Worm (Caenorhabditis elegans) whole organism, young adult: ENCODE data around the gene prk-1.

Source experiments
- B0035.1 ChIP-seq: sonication (generic microtip); optimal IDR thresholded peaks from 2 replicates; lab custom pipeline; 2016; ENCODE audit warnings: missing genetic modification characterization, mild to moderate bottlenecking, missing compliant biosample characterization, missing genotype, missing genetic modification reagents
- B0336.3 ChIP-seq: fragments of 200-800 bp; sonication (Bioruptor generic); IDR thresholded peaks from 2 replicates; pipeline ENCODE4 v1.3.6; 2022; ENCODE audit warnings: missing genetic modification characterization, missing compliant biosample characterization
- F33H1.4 ChIP-seq: fragments of 200-800 bp; sonication (Bioruptor generic); IDR thresholded peaks from 2 replicates; pipeline ENCODE4 v1.3.6; 2022; ENCODE audit warnings: missing genetic modification reagents, missing genetic modification characterization, missing compliant biosample characterization
- F37B4.10 ChIP-seq: fragments of 200-800 bp; sonication (Bioruptor generic); IDR thresholded peaks from 2 replicates; pipeline ENCODE4 v1.3.6; 2022; ENCODE audit warnings: missing genetic modification characterization, missing compliant biosample characterization
- F49E8.2 ChIP-seq: sonication (generic microtip); optimal IDR thresholded peaks from 3 replicates; lab custom pipeline; 2017; ENCODE audit warnings: missing genetic modification characterization, mild to moderate bottlenecking, missing compliant biosample characterization, antibody characterized with exemption, moderate library complexity; ENCODE audit not compliant: insufficient read depth
- F57A8.1 ChIP-seq: fragments of 200-800 bp; sonication (Bioruptor generic); optimal IDR thresholded peaks from 2 replicates; lab custom pipeline; 2018; ENCODE audit warnings: mild to moderate bottlenecking, missing genetic modification characterization, moderate library complexity, missing compliant biosample characterization
- K11D2.4 ChIP-seq: fragments of 200-800 bp; sonication (Bioruptor generic); IDR thresholded peaks from 2 replicates; pipeline ENCODE4 v1.3.6; 2022; ENCODE audit warnings: missing genetic modification reagents, missing genetic modification characterization, missing compliant biosample characterization
- K12H6.12 ChIP-seq: fragments of 200-800 bp; sonication (Bioruptor generic); optimal IDR thresholded peaks from 2 replicates; lab custom pipeline; 2018; ENCODE audit warnings: mild to moderate bottlenecking, missing genetic modification characterization, missing compliant biosample characterization
- T26A5.8 ChIP-seq: sonication (generic microtip); optimal IDR thresholded peaks from 2 replicates; lab custom pipeline; 2016; ENCODE audit warnings: missing genetic modification characterization, missing compliant biosample characterization
- Y95B8A.8 ChIP-seq: fragments of 200-800 bp; sonication (Bioruptor generic); IDR thresholded peaks from 2 replicates; pipeline ENCODE4 v1.3.6; 2022; ENCODE audit warnings: missing genetic modification reagents, missing genetic modification characterization, missing compliant biosample characterization
- attf-3 ChIP-seq: fragments of 200-800 bp; sonication (Bioruptor generic); conservative IDR thresholded peaks from 2 replicates; pipeline ENCODE4 v1.3.6; 2022; ENCODE audit warnings: missing genetic modification reagents, missing genetic modification characterization, missing compliant biosample characterization
- attf-5 ChIP-seq: fragments of 200-800 bp; sonication (Bioruptor generic); optimal IDR thresholded peaks from 2 replicates; lab custom pipeline; 2018; ENCODE audit warnings: mild to moderate bottlenecking, missing genetic modification characterization, missing compliant biosample characterization
- ccch-3 ChIP-seq: fragments of 200-800 bp; sonication (Bioruptor generic); optimal IDR thresholded peaks from 2 replicates; lab custom pipeline; 2018; ENCODE audit warnings: mild to moderate bottlenecking, missing genetic modification characterization, missing compliant biosample characterization
- cebp-2 ChIP-seq: fragments of 200-800 bp; sonication (Bioruptor generic); IDR thresholded peaks from 2 replicates; pipeline ENCODE4 v1.3.6; 2022; ENCODE audit warnings: missing genetic modification characterization, missing compliant biosample characterization
- ceh-100 ChIP-seq: fragments of 200-800 bp; sonication (Bioruptor generic); IDR thresholded peaks from 2 replicates; pipeline ENCODE4 v1.3.6; 2022; ENCODE audit warnings: missing genetic modification reagents, missing genetic modification characterization, missing compliant biosample characterization
- ceh-27 ChIP-seq: fragments of 200-800 bp; sonication (Bioruptor generic); optimal IDR thresholded peaks from 2 replicates; lab custom pipeline; 2018; ENCODE audit warnings: mild to moderate bottlenecking, missing genetic modification characterization, moderate library complexity, missing compliant biosample characterization
- ceh-40 ChIP-seq: fragments of 200-800 bp; sonication (Bioruptor generic); IDR thresholded peaks from 2 replicates; pipeline ENCODE4 v1.3.6; 2022; ENCODE audit warnings: missing genetic modification characterization, missing compliant biosample characterization
- dox-1 ChIP-seq: fragments of 200-800 bp; sonication (Bioruptor generic); IDR thresholded peaks from 2 replicates; pipeline ENCODE4 v1.3.6; 2022; ENCODE audit warnings: missing genetic modification reagents, missing genetic modification characterization, missing compliant biosample characterization
- dpl-1 ChIP-seq: fragments of 150-350 bp; optimal IDR thresholded peaks from 2 replicates; lab custom pipeline; 2014; ENCODE audit warnings: missing biosample characterization, missing genetic modification reagents, missing genetic modification characterization
- ekl-4 ChIP-seq: fragments of 200-800 bp; sonication (Bioruptor generic); IDR thresholded peaks from 2 replicates; pipeline ENCODE4 v1.3.6; 2022; ENCODE audit warnings: missing genetic modification reagents, missing genetic modification characterization, missing compliant biosample characterization
- him-1 ChIP-seq: sonication (generic microtip); optimal IDR thresholded peaks from 2 replicates; lab custom pipeline; 2016; ENCODE audit warnings: missing genotype, missing genetic modification reagents, missing genetic modification characterization, missing compliant biosample characterization
- hmg-1.2 ChIP-seq: fragments of 200-800 bp; sonication (Bioruptor generic); IDR thresholded peaks from 2 replicates; pipeline ENCODE4 v1.3.6; 2022; ENCODE audit warnings: missing genetic modification reagents, missing genetic modification characterization, missing compliant biosample characterization
- hmg-20 ChIP-seq: fragments of 200-800 bp; sonication (Bioruptor generic); IDR thresholded peaks from 2 replicates; pipeline ENCODE4 v1.3.6; 2022; ENCODE audit warnings: missing genetic modification reagents, missing genetic modification characterization, missing compliant biosample characterization
- hrde-1 ChIP-seq: sonication (generic microtip); optimal IDR thresholded peaks from 2 replicates; lab custom pipeline; 2016; ENCODE audit warnings: missing genetic modification characterization, mild to moderate bottlenecking, missing compliant biosample characterization, moderate library complexity, missing genotype, missing genetic modification reagents, borderline replicate concordance
- hsf-1 ChIP-seq: fragments of 200-800 bp; sonication (Bioruptor generic); IDR thresholded peaks from 2 replicates; pipeline ENCODE4 v1.3.6; 2022; ENCODE audit warnings: missing genetic modification reagents, missing genetic modification characterization, missing compliant biosample characterization
- let-526 ChIP-seq: fragments of 200-800 bp; sonication (Bioruptor generic); IDR thresholded peaks from 2 replicates; pipeline ENCODE4 v1.3.6; 2022; ENCODE audit warnings: missing genetic modification reagents, missing genetic modification characterization, missing compliant biosample characterization
- lin-26 ChIP-seq: fragments of 200-800 bp; sonication (Bioruptor generic); IDR thresholded peaks from 2 replicates; pipeline ENCODE4 v1.3.6; 2022; ENCODE audit warnings: missing genetic modification reagents, missing genetic modification characterization, missing compliant biosample characterization
- lin-40 ChIP-seq: sonication (generic microtip); optimal IDR thresholded peaks from 2 replicates; lab custom pipeline; 2016; ENCODE audit warnings: missing genetic modification characterization, mild to moderate bottlenecking, missing compliant biosample characterization, missing genotype, missing genetic modification reagents
- lin-54 ChIP-seq: fragments of 200-800 bp; sonication (Bioruptor generic); optimal IDR thresholded peaks from 2 replicates; lab custom pipeline; 2018; ENCODE audit warnings: mild to moderate bottlenecking, missing genetic modification characterization, missing compliant biosample characterization
- mes-4 ChIP-seq: sonication (generic microtip); optimal IDR thresholded peaks from 2 replicates; lab custom pipeline; 2016; ENCODE audit warnings: missing genotype, missing genetic modification characterization, missing compliant biosample characterization
- nfya-1 ChIP-seq: sonication (generic microtip); optimal IDR thresholded peaks from 2 replicates; lab custom pipeline; 2017; ENCODE audit warnings: antibody characterized with exemption, missing compliant biosample characterization, missing genetic modification characterization, borderline replicate concordance; ENCODE audit not compliant: insufficient read depth
- nfyb-1 ChIP-seq: fragments of 200-800 bp; sonication (Bioruptor generic); IDR thresholded peaks from 2 replicates; pipeline ENCODE4 v1.3.6; 2022; ENCODE audit warnings: missing genetic modification reagents, missing genetic modification characterization, missing compliant biosample characterization
- nhr-179 ChIP-seq: sonication (generic microtip); optimal IDR thresholded peaks from 2 replicates; lab custom pipeline; 2016; ENCODE audit warnings: mild to moderate bottlenecking, missing genetic modification characterization, missing compliant biosample characterization
- nhr-90 ChIP-seq: sonication (generic microtip); optimal IDR thresholded peaks from 2 replicates; lab custom pipeline; 2016; ENCODE audit warnings: missing genotype, mild to moderate bottlenecking, missing genetic modification characterization, missing compliant biosample characterization
- snpc-4 ChIP-seq, 5 experiments: fragments of 150-350 bp in 1 of 5; sonication (generic microtip) in 4 of 5; optimal IDR thresholded peaks; 2 replicates each; lab custom pipeline; 2014 to 2018; ENCODE audit warnings: missing genetic modification characterization in 5 of 5, missing biosample characterization in 3 of 5, antibody characterized with exemption in 2 of 5, mild to moderate bottlenecking in 2 of 5, missing compliant biosample characterization in 2 of 5, missing genotype in 2 of 5, moderate library complexity in 2 of 5, missing genetic modification reagents in 1 of 5
- somi-1 ChIP-seq: fragments of 200-800 bp; sonication (Bioruptor generic); optimal IDR thresholded peaks from 2 replicates; lab custom pipeline; 2018; ENCODE audit warnings: mild to moderate bottlenecking, missing genetic modification characterization, missing compliant biosample characterization
- unc-130 ChIP-seq: sonication (generic microtip); optimal IDR thresholded peaks from 2 replicates; lab custom pipeline; 2016; ENCODE audit warnings: missing genetic modification reagents, missing genetic modification characterization, missing compliant biosample characterization
- unc-62 ChIP-seq: fragments of 150-350 bp; optimal IDR thresholded peaks from 2 replicates; lab custom pipeline; 2014; ENCODE audit warnings: missing biosample characterization, missing genetic modification reagents, missing genetic modification characterization
- zfh-2 ChIP-seq: fragments of 200-800 bp; sonication (Bioruptor generic); conservative IDR thresholded peaks from 2 replicates; pipeline ENCODE4 v1.3.6; 2022; ENCODE audit warnings: missing genetic modification reagents, missing genetic modification characterization, missing compliant biosample characterization
- ztf-26 ChIP-seq: sonication (generic microtip); optimal IDR thresholded peaks from 2 replicates; lab custom pipeline; 2017; ENCODE audit warnings: missing genetic modification characterization, missing compliant biosample characterization
- ztf-28 ChIP-seq: fragments of 200-800 bp; sonication (Bioruptor generic); IDR thresholded peaks from 2 replicates; pipeline ENCODE4 v1.3.6; 2022; ENCODE audit warnings: missing genetic modification reagents, missing genetic modification characterization, missing compliant biosample characterization
- ztf-6 ChIP-seq: fragments of 200-800 bp; sonication (Bioruptor generic); IDR thresholded peaks from 2 replicates; pipeline ENCODE4 v1.3.6; 2022; ENCODE audit warnings: missing genetic modification reagents, missing genetic modification characterization, missing compliant biosample characterization

The prk-1 gene

DNA sequence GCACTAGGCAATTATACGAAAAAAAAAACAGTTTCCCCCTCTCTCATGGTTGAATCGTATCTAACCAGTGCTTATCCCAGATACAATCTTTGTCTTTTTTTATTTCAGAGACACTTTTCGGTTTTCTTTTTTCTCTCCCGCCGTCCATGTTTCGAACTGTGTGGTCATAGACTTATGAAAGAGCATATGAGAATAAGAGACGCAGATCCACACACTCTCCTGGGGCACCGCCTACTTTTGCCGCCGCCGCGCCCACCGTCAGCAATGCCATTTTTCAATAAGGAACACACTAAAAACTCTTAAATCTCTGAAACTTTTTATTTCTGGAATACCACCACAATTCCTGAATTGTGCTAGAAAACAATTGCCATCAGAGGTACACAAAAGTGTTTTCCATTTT lies at the start of gene prk-1:
Gene prk-1, plus strand, starts transcription at position 269 of the 400 bp plus-strand sequence.
- TF ChIP-seq nfyb-1 (GFP tag; lab: Robert Waterston, UW): 0 out of 2 replicates have a peak, but pooled peaks have one; percentile 28
- TF ChIP-seq hmg-1.2 (GFP tag; lab: Robert Waterston, UW): peak; percentile 69
- TF ChIP-seq ccch-3 (GFP tag; lab: Kevin White, UChicago): no peak

DNA sequence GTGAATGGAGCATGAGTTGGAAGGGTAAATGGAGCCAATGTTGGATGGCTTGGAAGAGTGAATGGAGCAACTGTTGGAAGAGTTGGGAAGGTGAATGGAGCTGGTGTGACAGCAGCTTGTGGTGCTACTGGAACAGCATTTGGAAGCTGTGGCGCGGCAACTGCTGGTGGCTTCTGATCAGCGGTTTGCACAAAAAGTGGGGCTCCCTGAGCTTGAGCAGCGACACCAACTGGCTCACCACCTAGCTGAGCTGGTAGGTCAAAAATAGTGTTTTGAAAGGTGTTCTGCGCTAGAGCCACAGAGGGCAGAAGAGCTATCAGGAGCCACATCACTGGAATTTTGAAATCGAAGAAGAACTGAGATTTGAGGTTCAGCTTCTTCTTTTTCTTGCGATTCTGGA lies 44.6 kb upstream of the prk-1 start:
- TF ChIP-seq nfya-1 (tag; lab: Kevin White, UChicago): no peak
- no peak for TF ChIP-seq ceh-27 (GFP tag; lab: Kevin White, UChicago)
- TF ChIP-seq hsf-1 (GFP tag; lab: Robert Waterston, UW): no peak
- peak; percentile 76 for TF ChIP-seq zfh-2 (GFP tag; lab: Robert Waterston, UW)
- TF ChIP-seq hrde-1 (tag; lab: Kevin White, UChicago): no peak
- no peak for TF ChIP-seq dox-1 (GFP tag; lab: Robert Waterston, UW)
- TF ChIP-seq, all 124 proteins: peak for 1

DNA sequence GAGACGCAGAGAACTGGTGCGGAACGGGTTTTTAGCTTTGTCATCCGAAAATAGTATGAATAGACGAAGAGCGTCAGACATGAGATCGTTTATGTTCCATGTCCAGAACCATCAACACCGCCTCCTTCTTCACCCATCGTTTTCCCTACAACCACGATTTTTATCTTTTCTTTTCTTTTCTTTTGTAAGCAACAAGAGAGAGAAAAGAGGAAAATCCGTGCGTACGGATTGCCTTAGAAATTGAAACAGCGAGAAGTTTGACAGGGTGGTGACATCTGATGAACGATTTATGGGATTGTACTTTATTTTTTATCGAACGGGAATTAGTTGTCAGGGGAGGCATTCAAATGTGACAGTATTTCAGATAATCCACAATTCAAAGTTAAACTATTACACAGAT lies 44.2 kb upstream of the prk-1 start, which contains the start of gene abu-13:
Gene abu-13, minus strand, starts transcription at position 152 of the 400 bp plus-strand sequence.
- TF ChIP-seq F57A8.1 (GFP tag; lab: Kevin White, UChicago) (no peak), T26A5.8 (no peak), lin-54 (GFP tag; lab: Kevin White, UChicago) (no peak), nhr-179 (tag; lab: Kevin White, UChicago) (no peak), attf-3 (no peak), ztf-28 (no peak), F37B4.10 (GFP tag; lab: Robert Waterston, UW) (no peak), nhr-90 (tag; lab: Kevin White, UChicago) (no peak), hsf-1 (GFP tag; lab: Robert Waterston, UW) (no peak), unc-130 (no peak), ceh-100 (GFP tag; lab: Robert Waterston, UW) (no peak), snpc-4 (GFP tag; optimal IDR thresholded peaks at IDR 0.05; lab: Kevin White, UChicago) (no peak), snpc-4 (tag; optimal IDR thresholded peaks at IDR 0.05; lab: Kevin White, UChicago) (no peak), lin-40 (tag; lab: Kevin White, UChicago) (no peak), attf-5 (no peak), lin-26 (GFP tag; lab: Robert Waterston, UW) (no peak), ccch-3 (GFP tag; lab: Kevin White, UChicago) (no peak), ztf-26 (tag; lab: Kevin White, UChicago) (no peak), ceh-40 (no peak)

DNA sequence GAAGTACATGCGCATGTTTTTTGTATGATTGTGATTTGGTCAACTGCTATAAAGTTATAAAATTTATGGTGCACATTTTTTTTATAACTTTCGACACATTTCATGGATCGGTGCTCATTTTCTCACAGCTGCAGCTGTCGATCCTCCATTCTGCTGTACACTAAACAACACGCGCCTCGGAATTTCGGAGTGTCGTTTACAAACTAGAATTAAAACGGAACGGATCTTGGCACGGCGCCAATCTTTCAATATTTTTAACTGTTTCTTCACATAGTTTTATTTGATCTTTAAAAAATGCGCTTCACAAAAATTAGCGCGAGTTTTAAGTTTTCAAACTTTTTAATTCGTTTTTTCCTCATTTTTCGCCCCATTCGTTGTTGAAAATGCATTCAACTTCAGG lies 43.6 kb upstream of the prk-1 start, which contains the start of gene let-711:
Gene let-711, plus strand, starts transcription at position 337 of the 400 bp plus-strand sequence.
- 0 out of 2 replicates have a peak, but pooled peaks have one; percentile 39 for TF ChIP-seq hsf-1 (GFP tag; lab: Robert Waterston, UW)
- TF ChIP-seq B0035.1: no peak
- TF ChIP-seq cebp-2 (GFP tag; lab: Robert Waterston, UW): no peak
- 0 out of 2 replicates have a peak, but pooled peaks have one; percentile 29 for TF ChIP-seq ekl-4 (GFP tag; lab: Robert Waterston, UW)
- peak; percentile 37 for TF ChIP-seq dpl-1 (GFP tag; lab: Kevin White, UChicago)
- peak; percentile 18; the same call in 1 of the 2 replicates for TF ChIP-seq dox-1 (GFP tag; lab: Robert Waterston, UW)
- TF ChIP-seq B0336.3 (GFP tag; lab: Robert Waterston, UW): no peak
- no peak for TF ChIP-seq mes-4 (tag; lab: Kevin White, UChicago)
- no peak for TF ChIP-seq somi-1 (GFP tag; lab: Kevin White, UChicago)
- TF ChIP-seq let-526: no peak
- TF ChIP-seq nfyb-1 (GFP tag; lab: Robert Waterston, UW): no peak
- no peak for TF ChIP-seq him-1 (tag; lab: Kevin White, UChicago)
- no peak for TF ChIP-seq K12H6.12 (tag; lab: Kevin White, UChicago)
- peak; percentile 22 for TF ChIP-seq snpc-4 (GFP tag; optimal IDR thresholded peaks at IDR 0.05; lab: Kevin White, UChicago)
- TF ChIP-seq snpc-4 (tag; optimal IDR thresholded peaks at IDR 0.05; lab: Kevin White, UChicago): no peak
- TF ChIP-seq hmg-20 (GFP tag; lab: Robert Waterston, UW): no peak
- no peak for TF ChIP-seq F49E8.2
- no peak for TF ChIP-seq K11D2.4
- TF ChIP-seq Y95B8A.8: 0 out of 2 replicates have a peak, but pooled peaks have one; percentile 7
- peak; percentile 55 for TF ChIP-seq lin-54 (GFP tag; lab: Kevin White, UChicago)
- TF ChIP-seq nhr-90 (tag; lab: Kevin White, UChicago): no peak
- TF ChIP-seq ztf-6: no peak
- no peak for TF ChIP-seq unc-62 (GFP tag; lab: Kevin White, UChicago)
- TF ChIP-seq F33H1.4 (GFP tag; lab: Robert Waterston, UW): peak; percentile 62
